Worm (Caenorhabditis elegans): Measurements from ENCODE around the gene R05H10.7.

The R05H10.7 gene

ce11 chrII:14822419-14822818 lies 32.9 kb upstream of the R05H10.7 start:
- TF ChIP-seq ztf-11 (tag; optimal IDR thresholded peaks at IDR 0.05) (no peak), ceh-16 (tag; optimal IDR thresholded peaks at IDR 0.05) (no peak), fkh-10 (GFP tag; optimal IDR thresholded peaks at IDR 0.05) (no peak), pqm-1 (tag; optimal IDR thresholded peaks at IDR 0.05) (peak; percentile 94), ceh-82 (tag; optimal IDR thresholded peaks at IDR 0.05) (peak; percentile 30), nhr-43 (tag; optimal IDR thresholded peaks at IDR 0.05; ENCODE audit: poor library complexity, severe bottlenecking) (peak; percentile 62), mml-1 (tag; optimal IDR thresholded peaks at IDR 0.05) (no peak), ceh-9 (tag; optimal IDR thresholded peaks at IDR 0.05) (no peak), unc-62 (GFP tag; optimal IDR thresholded peaks at IDR 0.05) (no peak), ama-1 (optimal IDR thresholded peaks at IDR 0.05) (no peak), elt-3 (tag; optimal IDR thresholded peaks at IDR 0.05) (no peak), fos-1 (tag; optimal IDR thresholded peaks at IDR 0.05) (no peak), daf-12 (tag; optimal IDR thresholded peaks at IDR 0.05) (no peak), aly-2 (tag; optimal IDR thresholded peaks at IDR 0.05) (no peak), nhr-77 (tag; optimal IDR thresholded peaks at IDR 0.05) (no peak), eor-1 (tag; optimal IDR thresholded peaks at IDR 0.05) (no peak), ceh-28 (tag; optimal IDR thresholded peaks at IDR 0.05) (peak; percentile 55), nhr-25 (tag; optimal IDR thresholded peaks at IDR 0.05) (peak; percentile 95), nhr-11 (tag; optimal IDR thresholded peaks at IDR 0.05) (no peak), pha-4 (tag; optimal IDR thresholded peaks at IDR 0.05) (peak; percentile 88), jun-1 (tag; optimal IDR thresholded peaks at IDR 0.05) (peak; percentile 53), egl-5 (tag; optimal IDR thresholded peaks at IDR 0.05) (no peak), lin-39 (tag; optimal IDR thresholded peaks at IDR 0.05) (no peak), elt-2 (tag; optimal IDR thresholded peaks at IDR 0.05) (peak; percentile 79), nhr-76 (tag; optimal IDR thresholded peaks at IDR 0.05) (no peak), nhr-12 (tag; optimal IDR thresholded peaks at IDR 0.05) (no peak), lsy-12 (tag; optimal IDR thresholded peaks at IDR 0.05) (peak; percentile 35), nhr-23 (tag; optimal IDR thresholded peaks at IDR 0.05) (peak; percentile 94), lin-15B (tag; optimal IDR thresholded peaks at IDR 0.05) (peak; percentile 20), nhr-67 (tag; optimal IDR thresholded peaks at IDR 0.05) (no peak), mdl-1 (tag; optimal IDR thresholded peaks at IDR 0.05) (no peak), elt-1 (tag; optimal IDR thresholded peaks at IDR 0.05) (peak; percentile 71), ZK546.5 (tag; optimal IDR thresholded peaks at IDR 0.05) (no peak), skn-1 (tag; optimal IDR thresholded peaks at IDR 0.05) (peak; percentile 56), snpc-4 (tag; optimal IDR thresholded peaks at IDR 0.05) (no peak), nfya-1 (tag; optimal IDR thresholded peaks at IDR 0.05; ENCODE audit: insufficient read depth) (peak; percentile 37), nhr-237 (tag; optimal IDR thresholded peaks at IDR 0.05) (no peak), unc-39 (tag; optimal IDR thresholded peaks at IDR 0.05) (no peak), sea-2 (GFP tag; optimal IDR thresholded peaks at IDR 0.05) (no peak), nhr-28 (tag; optimal IDR thresholded peaks at IDR 0.05) (no peak), ztf-4 (tag; optimal IDR thresholded peaks at IDR 0.05) (no peak)

ce11 chrII:14825413-14825812 lies 29.9 kb upstream of the R05H10.7 start:
- TF ChIP-seq nfya-1 (tag; optimal IDR thresholded peaks at IDR 0.05; ENCODE audit: insufficient read depth), result peak; percentile 23
- peak; percentile 75 for TF ChIP-seq nhr-43 (tag; optimal IDR thresholded peaks at IDR 0.05; ENCODE audit: poor library complexity, severe bottlenecking)
- TF ChIP-seq unc-62 (GFP tag; optimal IDR thresholded peaks at IDR 0.05), result no peak

- TF ChIP-seq nhr-77 (tag; optimal IDR thresholded peaks at IDR 0.05), result no peak
- TF ChIP-seq nhr-25 (tag; optimal IDR thresholded peaks at IDR 0.05), result no peak
- TF ChIP-seq fos-1 (tag; optimal IDR thresholded peaks at IDR 0.05), result no peak
Observed at ce11 chrII:14832055-14832454, 23.3 kb upstream of the R05H10.7 start.

Measured in whole organism, L3 larva.